Worm (Caenorhabditis elegans) whole organism, L4 larva: ENCODE measurements around the gene Y53F4B.36.

Source experiments
- Y75B8A.6 ChIP-seq: fragments of 200-800 bp; sonication (Bioruptor generic); IDR thresholded peaks from 2 replicates; pipeline ENCODE4 v1.3.6; 2022; ENCODE audit warnings: missing genetic modification reagents, missing genetic modification characterization, missing compliant biosample characterization
- ceh-82 ChIP-seq: sonication (generic microtip); optimal IDR thresholded peaks from 2 replicates; lab custom pipeline; 2017; ENCODE audit warnings: missing biosample characterization, missing genetic modification characterization
- egl-27 ChIP-seq: sonication (generic microtip); optimal IDR thresholded peaks from 3 replicates; lab custom pipeline; 2017; ENCODE audit warnings: missing biosample characterization, missing genetic modification reagents, missing genetic modification characterization
- fkh-10 ChIP-seq: fragments of 150-350 bp; optimal IDR thresholded peaks from 2 replicates; lab custom pipeline; 2014; ENCODE audit warnings: missing biosample characterization, missing genetic modification reagents, missing genetic modification characterization
- fos-1 ChIP-seq: fragments of 150-350 bp; optimal IDR thresholded peaks from 2 replicates; lab custom pipeline; 2014; ENCODE audit warnings: missing biosample characterization, missing genetic modification characterization
- hmg-1.1 ChIP-seq: fragments of 200-800 bp; sonication (Bioruptor generic); IDR thresholded peaks from 2 replicates; pipeline ENCODE4 v1.3.6; 2022; ENCODE audit warnings: missing genetic modification reagents, missing genetic modification characterization, missing compliant biosample characterization
- lsy-2 ChIP-seq, 2 experiments: fragments of 150-350 bp in 1 of 2; sonication (generic microtip) in 1 of 2; optimal IDR thresholded peaks; 2 replicates each; lab custom pipeline; 2014 to 2017; ENCODE audit warnings: missing biosample characterization in 2 of 2, missing genetic modification characterization in 2 of 2
- madf-5 ChIP-seq, 2 experiments: fragments of 200-800 bp; sonication (Bioruptor generic); IDR thresholded peaks; 2 replicates each; pipeline ENCODE4 v1.3.6; 2022; ENCODE audit warnings: missing compliant biosample characterization in 2 of 2, missing genetic modification characterization in 2 of 2
- nhr-237 ChIP-seq: sonication (generic microtip); optimal IDR thresholded peaks from 2 replicates; lab custom pipeline; 2017; ENCODE audit warnings: missing biosample characterization, missing genetic modification characterization
- nhr-25 ChIP-seq: sonication (generic microtip); optimal IDR thresholded peaks from 2 replicates; lab custom pipeline; 2017; ENCODE audit warnings: missing genetic modification characterization, mild to moderate bottlenecking, missing compliant biosample characterization, antibody characterized with exemption, moderate library complexity, borderline replicate concordance; ENCODE audit not compliant: insufficient read depth
- nhr-28 ChIP-seq: fragments of 150-350 bp; optimal IDR thresholded peaks from 2 replicates; lab custom pipeline; 2014; ENCODE audit warnings: missing biosample characterization, missing genetic modification characterization

DNA sequence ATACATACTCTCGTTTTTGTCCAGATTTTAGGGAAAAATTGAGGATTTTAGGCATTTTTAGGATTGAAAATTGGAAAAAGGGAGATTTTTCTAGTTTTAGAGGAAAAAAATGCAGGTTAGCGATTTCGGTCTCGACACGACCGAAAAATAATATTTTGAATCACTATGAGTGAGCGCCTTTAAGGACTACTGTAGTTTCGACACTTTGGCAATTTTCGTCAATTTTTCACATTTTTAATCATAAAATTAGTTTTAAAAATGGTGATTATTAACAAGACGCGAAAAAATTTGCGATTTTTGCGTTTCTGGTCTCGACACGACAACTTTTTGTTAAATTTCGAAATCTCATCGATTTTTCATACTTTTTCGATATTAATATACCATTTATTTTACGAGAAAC lies 51.1 kb downstream of the Y53F4B.36 start:
- TF ChIP-seq fkh-10 (GFP tag; lab: Kevin White, UChicago) (no peak), egl-27 (tag; lab: Kevin White, UChicago) (no peak), nhr-25 (no peak), Y75B8A.6 (no peak), nhr-237 (no peak), lsy-2 (tag; optimal IDR thresholded peaks at IDR 0.05; lab: Kevin White, UChicago) (no peak), ceh-82 (tag; lab: Kevin White, UChicago) (no peak), hmg-1.1 (GFP tag; lab: Robert Waterston, UW) (no peak), fos-1 (tag; lab: Kevin White, UChicago) (no peak), madf-5 (GFP tag; IDR thresholded peaks at IDR 0.05; lab: Robert Waterston, UW) (no peak), nhr-28 (tag; lab: Kevin White, UChicago) (no peak)
